Worm (Caenorhabditis elegans) whole organism, early embryonic: Measurements from ENCODE around the gene exl-1.

ENCODE experiments used
- ama-1 ChIP-seq: fragments of 150-350 bp; optimal IDR thresholded peaks from 2 replicates; lab custom pipeline; 2014
- ets-7 ChIP-seq: sonication (generic microtip); optimal IDR thresholded peaks from 2 replicates; lab custom pipeline; 2016; ENCODE audit warnings: missing genotype, missing genetic modification characterization, missing compliant biosample characterization
- hmbx-1 ChIP-seq: sonication (generic microtip); optimal IDR thresholded peaks from 2 replicates; lab custom pipeline; 2016; ENCODE audit warnings: mild to moderate bottlenecking, missing genetic modification characterization, missing compliant biosample characterization
- pes-1 ChIP-seq: fragments of 200-800 bp; sonication (Bioruptor generic); IDR thresholded peaks from 2 replicates; pipeline ENCODE4 v1.3.6; 2022; ENCODE audit warnings: missing genetic modification reagents, missing genetic modification characterization, missing compliant biosample characterization
- scrt-1 ChIP-seq: fragments of 200-800 bp; sonication (Bioruptor generic); IDR thresholded peaks from 2 replicates; pipeline ENCODE4 v1.3.6; 2022; ENCODE audit warnings: missing genetic modification characterization, missing compliant biosample characterization
- sea-1 ChIP-seq: fragments of 200-800 bp; sonication (Bioruptor generic); conservative IDR thresholded peaks from 2 replicates; pipeline ENCODE4 v1.3.6; 2022; ENCODE audit warnings: missing genetic modification characterization, missing compliant biosample characterization
- tbx-37 ChIP-seq: fragments of 200-800 bp; sonication (Bioruptor generic); conservative IDR thresholded peaks from 2 replicates; pipeline ENCODE4 v1.3.6; 2022; ENCODE audit warnings: missing genetic modification reagents, missing genetic modification characterization, missing compliant biosample characterization
- tra-4 ChIP-seq: sonication (generic microtip); optimal IDR thresholded peaks from 2 replicates; lab custom pipeline; 2017; ENCODE audit warnings: missing genetic modification characterization, missing compliant biosample characterization

DNA sequence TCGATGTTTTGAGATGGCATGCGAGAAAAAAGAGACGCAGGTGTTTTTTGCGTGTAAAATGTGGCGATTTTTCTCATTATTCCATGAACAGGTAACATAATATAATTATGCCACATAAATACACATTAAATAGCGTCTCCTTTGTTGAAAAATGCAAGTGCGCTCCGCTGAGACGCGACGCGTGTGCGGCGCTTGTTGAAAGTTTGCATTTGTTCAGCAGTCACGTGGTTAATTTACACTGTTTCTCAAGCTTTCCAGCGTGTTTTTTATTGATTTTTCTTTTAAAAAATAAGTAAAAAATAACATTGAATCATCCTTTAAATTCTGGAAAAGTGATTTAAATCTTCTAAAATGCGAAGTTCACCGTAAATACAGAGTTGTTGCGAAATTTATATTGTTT is 13.7 kb downstream of the exl-1 start:
- TF ChIP-seq scrt-1, result no peak
- TF ChIP-seq pes-1 (GFP tag; lab: Robert Waterston, UW), result 0 out of 2 replicates have a peak, but pooled peaks have one; percentile 3
- TF ChIP-seq tra-4 (tag; lab: Kevin White, UChicago), result no peak
- TF ChIP-seq ama-1, result no peak
- TF ChIP-seq hmbx-1 (tag; lab: Kevin White, UChicago), result no peak
- TF ChIP-seq ets-7 (tag; lab: Kevin White, UChicago), result no peak
- no peak for TF ChIP-seq tbx-37
- TF ChIP-seq sea-1 (GFP tag; lab: Robert Waterston, UW), result no peak
